Fruit fly (Drosophila melanogaster) whole organism, embryonic: ENCODE data around the gene stg.
A peak's percentile ranks its signal among the peaks of the same experiment; 100 is the strongest.

Experiments
- Ada2b ChIP-seq: fragments of 200-800 bp; sonication (Bioruptor generic); IDR thresholded peaks from 2 replicates; pipeline ENCODE4 v1.3.6; 2022; ENCODE audit warnings: missing biosample characterization, missing genetic modification characterization
- Bdp1 ChIP-seq: fragments of 200-800 bp; sonication (Bioruptor generic); optimal IDR thresholded peaks from 3 replicates; lab custom pipeline; 2016; ENCODE audit warnings: missing biosample characterization, missing genetic modification characterization
- Blimp-1 ChIP-seq: fragments of 200-800 bp; sonication (Bioruptor generic); optimal IDR thresholded peaks from 3 replicates; lab custom pipeline; 2018; ENCODE audit warnings: missing biosample characterization, missing genetic modification characterization, mild to moderate bottlenecking, moderate library complexity, missing genetic modification reagents
- Bteb2 ChIP-seq: fragments of 200-800 bp; sonication (Bioruptor generic); optimal IDR thresholded peaks from 2 replicates; lab custom pipeline; 2016; ENCODE audit warnings: missing biosample characterization, missing genetic modification characterization
- CG10321 ChIP-seq: fragments of 200-800 bp; sonication (Bioruptor generic); IDR thresholded peaks from 2 replicates; pipeline ENCODE4 v1.3.6; 2022; ENCODE audit warnings: missing biosample characterization, missing genetic modification characterization
- CG11696 ChIP-seq: fragments of 200-800 bp; sonication (Bioruptor generic); IDR thresholded peaks from 2 replicates; pipeline ENCODE4 v1.3.6; 2022; ENCODE audit warnings: missing biosample characterization, missing genetic modification characterization
- CG12219 ChIP-seq: fragments of 200-800 bp; sonication (Bioruptor generic); optimal IDR thresholded peaks from 3 replicates; lab custom pipeline; 2018; ENCODE audit warnings: missing biosample characterization, mild to moderate bottlenecking, missing genetic modification characterization
- CG12744 ChIP-seq: fragments of 200-800 bp; sonication (Bioruptor generic); optimal IDR thresholded peaks from 2 replicates; lab custom pipeline; 2016; ENCODE audit warnings: missing biosample characterization, missing genetic modification characterization
- CG13424 ChIP-seq: fragments of 200-800 bp; sonication (Bioruptor generic); optimal IDR thresholded peaks from 2 replicates; lab custom pipeline; 2019; ENCODE audit warnings: missing biosample characterization, mild to moderate bottlenecking, missing genetic modification characterization, moderate library complexity
- CG14441 ChIP-seq: fragments of 200-800 bp; sonication (Bioruptor generic); IDR thresholded peaks from 2 replicates; pipeline ENCODE4 v1.3.6; 2022; ENCODE audit warnings: missing biosample characterization, missing genetic modification characterization
- CG16863 ChIP-seq: fragments of 200-800 bp; sonication (Bioruptor generic); optimal IDR thresholded peaks from 3 replicates; lab custom pipeline; 2016; ENCODE audit warnings: missing biosample characterization, missing genetic modification characterization
- CG17359 ChIP-seq: fragments of 200-800 bp; sonication (Bioruptor generic); optimal IDR thresholded peaks from 3 replicates; lab custom pipeline; 2018; ENCODE audit warnings: missing biosample characterization, mild to moderate bottlenecking, missing genetic modification characterization, moderate library complexity
- CG18599 ChIP-seq: fragments of 200-800 bp; sonication (Bioruptor generic); optimal IDR thresholded peaks from 3 replicates; lab custom pipeline; 2017; ENCODE audit warnings: missing biosample characterization, missing genetic modification characterization, mild to moderate bottlenecking, moderate library complexity, missing genetic modification reagents
- CG2116 ChIP-seq: fragments of 200-800 bp; sonication (Bioruptor generic); optimal IDR thresholded peaks from 3 replicates; lab custom pipeline; 2018; ENCODE audit warnings: missing biosample characterization, mild to moderate bottlenecking, missing genetic modification characterization
- CG2889 ChIP-seq: fragments of 200-800 bp; sonication (Bioruptor generic); IDR thresholded peaks from 3 replicates; pipeline ENCODE4 v1.3.6; 2022; ENCODE audit warnings: missing biosample characterization, missing genetic modification characterization
- CG31441 ChIP-seq: fragments of 200-800 bp; sonication (Bioruptor generic); IDR thresholded peaks from 2 replicates; pipeline ENCODE4 v1.3.6; 2022; ENCODE audit warnings: missing biosample characterization, missing genetic modification characterization
- CG3407 ChIP-seq: fragments of 200-800 bp; sonication (Bioruptor generic); optimal IDR thresholded peaks from 2 replicates; lab custom pipeline; 2018; ENCODE audit warnings: missing biosample characterization, mild to moderate bottlenecking, missing genetic modification characterization
- CG34422 ChIP-seq: fragments of 200-800 bp; sonication (Bioruptor generic); IDR thresholded peaks from 3 replicates; pipeline ENCODE4 v1.3.6; 2022; ENCODE audit warnings: missing biosample characterization, missing genetic modification characterization
- CG4854 ChIP-seq: fragments of 200-800 bp; sonication (Bioruptor generic); optimal IDR thresholded peaks from 2 replicates; lab custom pipeline; 2016; ENCODE audit warnings: missing biosample characterization, missing genetic modification characterization, inconsistent platforms
- CG6683 ChIP-seq: fragments of 200-800 bp; sonication (Bioruptor generic); optimal IDR thresholded peaks from 2 replicates; lab custom pipeline; 2017; ENCODE audit warnings: missing biosample characterization, mild to moderate bottlenecking, missing genetic modification characterization, missing genetic modification reagents
- CG7839 ChIP-seq: fragments of 200-800 bp; sonication (Bioruptor generic); optimal IDR thresholded peaks from 3 replicates; lab custom pipeline; 2018; ENCODE audit warnings: missing biosample characterization, mild to moderate bottlenecking, missing genetic modification characterization, moderate library complexity
- CG7963 ChIP-seq: fragments of 200-800 bp; sonication (Bioruptor generic); IDR thresholded peaks from 3 replicates; pipeline ENCODE4 v1.3.6; 2022; ENCODE audit warnings: missing biosample characterization, missing genetic modification characterization; ENCODE audit not compliant: partially characterized antibody
- CG8924 ChIP-seq: fragments of 200-800 bp; optimal IDR thresholded peaks from 3 replicates; lab custom pipeline; 2019; ENCODE audit warnings: missing biosample characterization, mild to moderate bottlenecking, missing genetic modification characterization, moderate library complexity
- Dll ChIP-seq: fragments of 200-800 bp; sonication (Bioruptor generic); IDR thresholded peaks from 4 replicates; pipeline ENCODE4 v1.3.6; 2022; ENCODE audit warnings: missing biosample characterization, missing genetic modification characterization; ENCODE audit not compliant: partially characterized antibody
- HLH3B ChIP-seq: fragments of 200-800 bp; sonication (Bioruptor generic); IDR thresholded peaks from 2 replicates; pipeline ENCODE4 v1.3.6; 2022; ENCODE audit warnings: missing biosample characterization, missing genetic modification characterization
- Hr51 ChIP-seq, 2 experiments: fragments of 200-800 bp; sonication (Bioruptor generic); optimal IDR thresholded peaks; 2 replicates in 1 of 2; 3 replicates in 1 of 2; lab custom pipeline; 2016 to 2018; ENCODE audit warnings: missing biosample characterization in 2 of 2, missing genetic modification characterization in 2 of 2, mild to moderate bottlenecking in 1 of 2, moderate library complexity in 1 of 2
- MTF-1 ChIP-seq: fragments of 200-800 bp; sonication (Bioruptor generic); optimal IDR thresholded peaks from 2 replicates; lab custom pipeline; 2018; ENCODE audit warnings: missing biosample characterization, mild to moderate bottlenecking, missing genetic modification characterization, borderline replicate concordance
- Mes4 ChIP-seq: fragments of 200-800 bp; sonication (Bioruptor generic); optimal IDR thresholded peaks from 2 replicates; lab custom pipeline; 2016; ENCODE audit warnings: missing biosample characterization, missing genetic modification characterization
- NK7.1 ChIP-seq: fragments of 200-800 bp; sonication (Bioruptor generic); optimal IDR thresholded peaks from 3 replicates; lab custom pipeline; 2016; ENCODE audit warnings: missing biosample characterization, missing genetic modification characterization
- Nf-YA ChIP-seq: fragments of 200-800 bp; sonication (Bioruptor generic); IDR thresholded peaks from 2 replicates; pipeline ENCODE4 v1.3.6; 2022; ENCODE audit warnings: missing biosample characterization, missing genetic modification characterization
- Side ChIP-seq: fragments of 200-800 bp; sonication (Bioruptor generic); optimal IDR thresholded peaks from 2 replicates; lab custom pipeline; 2016; ENCODE audit warnings: missing biosample characterization, missing genetic modification characterization
- bab2 ChIP-seq: fragments of 200-800 bp; sonication (Bioruptor generic); optimal IDR thresholded peaks from 2 replicates; lab custom pipeline; 2016; ENCODE audit warnings: missing biosample characterization, missing genetic modification characterization
- cato ChIP-seq: fragments of 200-800 bp; sonication (Bioruptor generic); optimal IDR thresholded peaks from 2 replicates; lab custom pipeline; 2016; ENCODE audit warnings: missing biosample characterization, missing genetic modification characterization, borderline replicate concordance
- cg ChIP-seq: fragments of 200-800 bp; sonication (Bioruptor generic); optimal IDR thresholded peaks from 3 replicates; lab custom pipeline; 2019; ENCODE audit warnings: missing biosample characterization, mild to moderate bottlenecking, missing genetic modification characterization, moderate library complexity
- cwo ChIP-seq: fragments of 200-800 bp; sonication (Bioruptor generic); optimal IDR thresholded peaks from 3 replicates; lab custom pipeline; 2017; ENCODE audit warnings: missing biosample characterization, missing genetic modification characterization, mild to moderate bottlenecking, moderate library complexity, missing genetic modification reagents
- dm ChIP-seq: fragments of 200-800 bp; sonication (Bioruptor generic); optimal IDR thresholded peaks from 3 replicates; lab custom pipeline; 2016; ENCODE audit warnings: missing biosample characterization, missing genetic modification characterization
- dmrt99B ChIP-seq: fragments of 200-800 bp; sonication (Bioruptor generic); optimal IDR thresholded peaks from 2 replicates; lab custom pipeline; 2018; ENCODE audit warnings: missing biosample characterization, mild to moderate bottlenecking, missing genetic modification characterization, moderate library complexity
- ems ChIP-seq: fragments of 200-800 bp; sonication (Bioruptor generic); optimal IDR thresholded peaks from 3 replicates; lab custom pipeline; 2016; ENCODE audit warnings: missing biosample characterization, missing genetic modification characterization
- fd3F ChIP-seq: fragments of 200-800 bp; sonication (Bioruptor generic); optimal IDR thresholded peaks from 2 replicates; lab custom pipeline; 2018; ENCODE audit warnings: missing biosample characterization, mild to moderate bottlenecking, missing genetic modification characterization, moderate library complexity
- fd64A ChIP-seq: fragments of 200-800 bp; sonication (Bioruptor generic); optimal IDR thresholded peaks from 3 replicates; lab custom pipeline; 2018; ENCODE audit warnings: missing biosample characterization, mild to moderate bottlenecking, missing genetic modification characterization
- hkb ChIP-seq, 2 experiments: fragments of 200-800 bp in 1 of 2; fragments of >200 bp in 1 of 2; sonication (Bioruptor generic) in 1 of 2; IDR thresholded peaks in 1 of 2; optimal IDR thresholded peaks in 1 of 2; 2 replicates each; pipeline versions ENCODE4 v1.3.6 to Lab custom; 2017 to 2022; ENCODE audit warnings: missing biosample characterization in 1 of 2, missing genetic modification characterization in 1 of 2
- insv ChIP-seq, 2 experiments: fragments of 200-800 bp; sonication (Bioruptor generic); optimal IDR thresholded peaks; 3 replicates each; lab custom pipeline; 2016 to 2018; ENCODE audit warnings: missing biosample characterization in 2 of 2, missing genetic modification characterization in 2 of 2
- mam ChIP-seq: fragments of 200-800 bp; sonication (Bioruptor generic); optimal IDR thresholded peaks from 3 replicates; lab custom pipeline; 2016; ENCODE audit warnings: missing biosample characterization, missing genetic modification characterization
- ranshi ChIP-seq: fragments of 200-800 bp; sonication (Bioruptor generic); IDR thresholded peaks from 2 replicates; pipeline ENCODE4 v1.3.6; 2022; ENCODE audit warnings: missing biosample characterization, missing genetic modification characterization
- sens ChIP-seq: fragments of 200-800 bp; sonication (Bioruptor generic); peaks from one replicate; lab custom pipeline; 2016; ENCODE audit warnings: missing biosample characterization, missing genetic modification characterization
- trem ChIP-seq: fragments of 200-800 bp; optimal IDR thresholded peaks from 3 replicates; lab custom pipeline; 2019; ENCODE audit warnings: missing biosample characterization, mild to moderate bottlenecking, missing genetic modification characterization, moderate library complexity
- tx ChIP-seq: fragments of 200-800 bp; sonication (Bioruptor generic); optimal IDR thresholded peaks from 2 replicates; lab custom pipeline; 2016; ENCODE audit warnings: missing biosample characterization, missing genetic modification characterization
- wor ChIP-seq: fragments of 200-800 bp; sonication (Bioruptor generic); IDR thresholded peaks from 2 replicates; pipeline ENCODE4 v1.3.6; 2022; ENCODE audit warnings: missing biosample characterization, missing genetic modification characterization
- zen2 ChIP-seq: fragments of 200-800 bp; sonication (Bioruptor generic); IDR thresholded peaks from 3 replicates; pipeline ENCODE4 v1.3.6; 2022; ENCODE audit warnings: missing biosample characterization, missing genetic modification characterization; ENCODE audit not compliant: partially characterized antibody

stg gene

dm6 chr3R:29207996-29208395 is 47.6 kb downstream of the stg start (continued):
- TF ChIP-seq CG11696 (GFP tag; lab: Robert Waterston, UW): 0 out of 2 replicates have a peak, but pooled peaks have one; percentile 17
- TF ChIP-seq zen2: no peak
- peak; percentile 9 for TF ChIP-seq fd3F
- peak; percentile 75 for TF ChIP-seq CG31441 (GFP tag; lab: Robert Waterston, UW)
- TF ChIP-seq HLH3B (GFP tag; lab: Robert Waterston, UW): peak; percentile 70
- peak; percentile 30 for TF ChIP-seq fd64A (GFP tag; lab: Kevin White, UChicago)
- TF ChIP-seq CG17359 (tag; lab: Kevin White, UChicago): peak; percentile 83
- peak; percentile 50 for TF ChIP-seq CG18599 (GFP tag; lab: Kevin White, UChicago)
- peak; percentile 33 for TF ChIP-seq bab2 (GFP tag; lab: Kevin White, UChicago)
- peak; percentile 43; the same call in 1 of the 2 replicates for TF ChIP-seq ranshi
- TF ChIP-seq cwo (GFP tag; lab: Kevin White, UChicago): peak; percentile 23
- TF ChIP-seq CG12219: peak; percentile 76
- no peak for TF ChIP-seq cato (GFP tag; lab: Kevin White, UChicago)
- peak; percentile 14 for TF ChIP-seq NK7.1 (GFP tag; lab: Kevin White, UChicago)
- TF ChIP-seq Blimp-1 (GFP tag; lab: Kevin White, UChicago): peak; percentile 83
- no peak for TF ChIP-seq Mes4
- TF ChIP-seq CG7963 (GFP tag; lab: Robert Waterston, UW): no peak
- TF ChIP-seq Ada2b (GFP tag; lab: Robert Waterston, UW): peak; percentile 66
- peak; percentile 94 for TF ChIP-seq sens (GFP tag; lab: Kevin White, UChicago)
- peak; percentile 85 for TF ChIP-seq dmrt99B (tag; lab: Kevin White, UChicago)
- peak; percentile 52 for TF ChIP-seq MTF-1 (GFP tag; lab: Kevin White, UChicago)
- TF ChIP-seq CG10321 (GFP tag; lab: Robert Waterston, UW): no peak
- TF ChIP-seq Nf-YA (GFP tag; lab: Robert Waterston, UW): peak; percentile 54
- TF ChIP-seq ems: peak; percentile 37
- peak; percentile 15 for TF ChIP-seq dm
- TF ChIP-seq CG2116 (GFP tag; lab: Kevin White, UChicago): peak; percentile 3
- TF ChIP-seq Dll (GFP tag; lab: Robert Waterston, UW): no peak
- TF ChIP-seq Bteb2 (GFP tag; lab: Kevin White, UChicago): no peak
- no peak for TF ChIP-seq Side (GFP tag; lab: Kevin White, UChicago)
- peak; percentile 28; the same call in 1 of the 3 replicates for TF ChIP-seq CG2889 (GFP tag; lab: Robert Waterston, UW)
- peak; percentile 29 for TF ChIP-seq Bdp1
- peak; percentile 8 for TF ChIP-seq mam (GFP tag; lab: Kevin White, UChicago)
- peak; percentile 29 for TF ChIP-seq CG6683 (GFP tag; lab: Kevin White, UChicago)
- TF ChIP-seq CG34422 (GFP tag; lab: Robert Waterston, UW): peak; percentile 56; the same call in 1 of the 3 replicates
- peak; percentile 75 for TF ChIP-seq CG13424 (tag; lab: Kevin White, UChicago)
- TF ChIP-seq Hr51 (GFP tag; optimal IDR thresholded peaks at IDR 0.05; lab: Kevin White, UChicago): peak in 1 of 2 experiments; percentile 84
- peak; percentile 78 for TF ChIP-seq CG7839 (tag; lab: Kevin White, UChicago)
- no peak for TF ChIP-seq tx (GFP tag; lab: Kevin White, UChicago)
- TF ChIP-seq wor (GFP tag; lab: Robert Waterston, UW): 0 out of 2 replicates have a peak, but pooled peaks have one; percentile 21
- peak; percentile 73 for TF ChIP-seq CG8924 (tag; lab: Kevin White, UChicago)
- TF ChIP-seq hkb (optimal IDR thresholded peaks at IDR 0.05; lab: Kevin White, UChicago): no peak
- peak; percentile 80 for TF ChIP-seq hkb (GFP tag; IDR thresholded peaks at IDR 0.05; lab: Robert Waterston, UW)
- peak; percentile 10 for TF ChIP-seq CG4854
- TF ChIP-seq insv (GFP tag; optimal IDR thresholded peaks at IDR 0.05; lab: Kevin White, UChicago): no peak
- TF ChIP-seq CG16863 (GFP tag; lab: Kevin White, UChicago): peak; percentile 46
- peak; percentile 79 for TF ChIP-seq CG14441 (GFP tag; lab: Robert Waterston, UW)
- TF ChIP-seq CG12744 (GFP tag; lab: Kevin White, UChicago): peak; percentile 10
- TF ChIP-seq CG3407 (GFP tag; lab: Kevin White, UChicago): peak; percentile 60
- peak; percentile 63 for TF ChIP-seq trem (tag; lab: Kevin White, UChicago)
- no peak for TF ChIP-seq cg (GFP tag; lab: Kevin White, UChicago)
